Worm (Caenorhabditis elegans): ENCODE data around the gene F32A11.1.

Gene F32A11.1

DNA sequence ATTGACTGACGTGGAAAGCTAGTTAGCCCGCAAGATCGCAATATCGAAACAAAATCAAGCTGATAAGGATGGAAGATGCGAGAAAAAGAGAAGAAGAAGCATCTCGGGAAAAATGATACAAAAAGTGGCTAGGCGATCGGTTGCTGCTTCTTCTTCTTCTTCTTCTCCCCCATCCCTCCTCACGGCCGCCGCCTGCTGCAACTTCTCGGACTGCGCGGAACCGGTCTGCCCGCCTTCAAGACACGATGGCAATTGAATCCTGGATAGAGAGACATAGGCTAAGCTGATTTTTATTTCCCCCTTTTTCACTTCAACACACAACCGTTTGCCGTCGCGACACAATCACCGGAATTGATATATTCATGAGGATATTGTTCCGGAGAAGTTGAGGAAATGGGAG, 17.3 kb downstream of the F32A11.1 start:
- no peak for TF ChIP-seq snpc-1.2 (GFP tag; IDR thresholded peaks at IDR 0.05)
- TF ChIP-seq duxl-1 (tag; optimal IDR thresholded peaks at IDR 0.05; ENCODE audit: poor library complexity) = no peak
- TF ChIP-seq T20F7.1 (GFP tag; optimal IDR thresholded peaks at IDR 0.05) = no peak
- TF ChIP-seq set-16 (GFP tag; IDR thresholded peaks at IDR 0.05) = peak; percentile 68
- no peak for TF ChIP-seq nhr-111 (GFP tag; optimal IDR thresholded peaks at IDR 0.05)
- no peak for TF ChIP-seq Y48G9A.11 (GFP tag; IDR thresholded peaks at IDR 0.05)
- peak; percentile 53 for TF ChIP-seq mxl-3 (GFP tag; optimal IDR thresholded peaks at IDR 0.05)
- TF ChIP-seq lin-38 (GFP tag; IDR thresholded peaks at IDR 0.05) = no peak

DNA sequence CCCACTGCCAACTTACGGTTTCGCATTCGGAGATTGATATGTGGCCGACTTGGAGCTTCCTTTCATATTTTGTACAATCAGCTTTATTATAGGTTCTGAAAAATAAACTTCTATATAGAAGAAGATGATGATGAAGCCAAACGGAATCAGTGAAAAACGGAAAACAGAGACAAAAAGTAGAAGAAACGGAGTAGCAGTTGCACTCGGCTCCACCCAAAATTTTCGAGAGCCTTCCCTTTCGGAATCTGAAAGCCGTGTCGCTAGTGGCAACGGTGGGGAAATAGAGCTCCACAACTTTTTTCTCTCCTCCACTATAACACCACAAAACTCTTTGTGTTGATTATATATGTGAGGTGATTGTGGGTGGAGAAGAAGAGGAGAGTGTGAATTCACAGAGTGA, 24.3 kb downstream of the F32A11.1 start, which contains the start of gene W09H1.1:
TSS of gene W09H1.1 (minus strand) at position 101 of the 400 bp plus-strand sequence.
- no peak for TF ChIP-seq zip-11 (GFP tag; IDR thresholded peaks at IDR 0.05)
- no peak for TF ChIP-seq fos-1 (tag; optimal IDR thresholded peaks at IDR 0.05)
- no peak for TF ChIP-seq hmg-1.1 (GFP tag; IDR thresholded peaks at IDR 0.05)
- TF ChIP-seq vab-7 (GFP tag; IDR thresholded peaks at IDR 0.05) = no peak
- TF ChIP-seq unc-39 (tag; optimal IDR thresholded peaks at IDR 0.05) = no peak
- no peak for TF ChIP-seq pqm-1 (tag; optimal IDR thresholded peaks at IDR 0.05)
- no peak for TF ChIP-seq nhr-77 (tag; optimal IDR thresholded peaks at IDR 0.05)
- no peak for TF ChIP-seq nhr-6 (tag; optimal IDR thresholded peaks at IDR 0.05)
- TF ChIP-seq cey-2 (tag; optimal IDR thresholded peaks at IDR 0.05; ENCODE audit: borderline replicate concordance, insufficient read depth) = no peak
- no peak for TF ChIP-seq ZK337.2 (GFP tag; IDR thresholded peaks at IDR 0.05)
- TF ChIP-seq zip-2 (tag; optimal IDR thresholded peaks at IDR 0.05) = no peak
- no peak for TF ChIP-seq daf-16 (GFP tag; optimal IDR thresholded peaks at IDR 0.05)
- TF ChIP-seq daf-16 (tag; optimal IDR thresholded peaks at IDR 0.05) = no peak
- TF ChIP-seq snpc-1.2 (GFP tag; IDR thresholded peaks at IDR 0.05) = no peak
- no peak for TF ChIP-seq mxl-2 (GFP tag; conservative IDR thresholded peaks at IDR 0.05)
- TF ChIP-seq madf-9 (GFP tag; conservative IDR thresholded peaks at IDR 0.05) = no peak
- TF ChIP-seq mxl-3 (GFP tag; optimal IDR thresholded peaks at IDR 0.05) = no peak
- no peak for TF ChIP-seq ces-1 (GFP tag; optimal IDR thresholded peaks at IDR 0.05)
- no peak for TF ChIP-seq hif-1 (tag; optimal IDR thresholded peaks at IDR 0.05)

DNA sequence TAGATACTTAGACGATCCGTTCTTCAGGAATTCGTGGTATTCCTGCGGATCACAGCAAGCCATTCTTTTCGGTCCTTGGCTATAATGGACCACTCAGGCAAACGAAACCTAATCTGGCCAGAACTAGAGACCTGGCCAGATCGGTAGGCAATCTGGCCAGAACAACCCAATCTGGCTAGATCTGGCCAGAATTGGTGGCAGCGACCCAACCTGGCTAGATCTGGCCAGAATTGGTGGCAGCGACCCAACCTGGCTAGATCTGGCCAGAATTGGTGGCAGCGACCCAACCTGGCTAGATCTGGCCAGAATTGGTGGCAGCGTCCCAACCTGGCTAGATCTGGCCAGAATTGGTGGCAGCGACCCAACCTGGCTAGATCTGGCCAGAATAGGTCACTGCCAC, 25.2 kb downstream of the F32A11.1 start:
- peak; percentile 52 for TF ChIP-seq set-16 (GFP tag; IDR thresholded peaks at IDR 0.05)

DNA sequence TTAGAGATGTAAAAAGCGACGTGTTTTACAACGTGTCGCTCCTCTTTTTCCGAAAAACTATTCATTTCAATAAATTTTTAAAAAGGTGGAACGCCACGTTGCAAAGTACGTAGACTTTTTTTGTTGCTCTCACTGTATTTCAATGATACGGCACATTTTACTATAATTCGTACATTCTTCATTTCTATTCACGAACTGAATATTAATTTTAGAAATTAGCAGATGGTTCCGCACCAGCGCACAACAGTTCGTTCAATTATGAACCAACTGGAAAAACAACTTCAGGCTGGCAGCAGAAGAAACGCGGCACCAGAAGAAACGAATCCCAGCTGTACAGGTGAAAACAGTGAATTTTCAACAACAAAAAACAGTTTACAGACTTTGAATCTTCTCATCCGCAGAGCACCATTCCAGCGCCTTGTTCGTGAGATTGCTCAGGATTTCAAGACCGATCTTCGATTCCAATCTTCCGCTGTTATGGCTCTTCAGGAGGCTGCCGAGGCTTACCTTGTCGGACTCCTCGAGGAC, 26.2 kb downstream of the F32A11.1 start, which contains the start of the genes W09H1.4 and his-73:
TSS of gene W09H1.4 (plus strand) at position 301 of the 528 bp plus-strand sequence.
TSS of gene his-73 (plus strand) at position 478 of the 528 bp plus-strand sequence.
- TF ChIP-seq Y75B8A.6 (GFP tag; IDR thresholded peaks at IDR 0.05) (no peak), aha-1 (tag) (peak; percentile 31), dpl-1 (GFP tag; optimal IDR thresholded peaks at IDR 0.05) (no peak), gei-8 (GFP tag; optimal IDR thresholded peaks at IDR 0.05) (no peak), F37D6.2 (tag; optimal IDR thresholded peaks at IDR 0.05) (no peak), nhr-76 (tag; optimal IDR thresholded peaks at IDR 0.05) (no peak), dve-1 (tag; optimal IDR thresholded peaks at IDR 0.05; ENCODE audit: insufficient read depth) (no peak)

DNA sequence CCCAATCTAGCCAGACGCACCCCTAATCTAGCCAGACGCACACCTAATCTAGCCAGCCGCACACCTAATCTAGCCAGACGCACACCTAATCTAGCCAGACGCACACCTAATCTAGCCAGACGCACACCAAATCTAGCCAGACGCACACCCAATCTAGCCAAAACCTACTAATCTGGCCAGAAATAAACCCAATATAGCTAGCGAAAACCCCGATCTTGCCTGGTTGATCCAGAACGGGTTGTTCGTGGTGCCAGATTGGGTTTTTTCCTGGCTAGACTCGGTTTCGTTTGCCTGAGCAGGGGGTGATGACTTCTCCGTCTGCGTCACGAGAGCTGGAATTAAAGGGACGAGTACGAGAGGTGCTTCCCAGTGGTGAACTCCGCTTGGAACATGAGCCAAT, 27.0 kb downstream of the F32A11.1 start, which contains the start of gene W09H1.3:
TSS of gene W09H1.3 (plus strand) at position 301 of the 400 bp plus-strand sequence.
- TF ChIP-seq nhr-10 (tag; optimal IDR thresholded peaks at IDR 0.05) = no peak
- no peak for TF ChIP-seq lsy-2 (tag; optimal IDR thresholded peaks at IDR 0.05)
- no peak for TF ChIP-seq unc-130 (GFP tag; optimal IDR thresholded peaks at IDR 0.05)
- no peak for TF ChIP-seq daf-8 (GFP tag; IDR thresholded peaks at IDR 0.05)
- peak; percentile 44; the same call in 1 of the 2 replicates for TF ChIP-seq egl-43 (GFP tag; IDR thresholded peaks at IDR 0.05)

Measured in whole organism, L4 larva.